Worm (Caenorhabditis elegans) whole organism, early embryonic: ENCODE data around the gene glct-6.

Source experiments
- B0310.2 ChIP-seq: sonication (generic microtip); optimal IDR thresholded peaks from 2 replicates; lab custom pipeline; 2016; ENCODE audit warnings: mild to moderate bottlenecking, missing genetic modification characterization, missing compliant biosample characterization
- F13C5.2 ChIP-seq: sonication (generic microtip); optimal IDR thresholded peaks from 2 replicates; lab custom pipeline; 2017; ENCODE audit warnings: mild to moderate bottlenecking, missing genetic modification characterization, inconsistent platforms, missing compliant biosample characterization
- aly-1 ChIP-seq: sonication (generic microtip); optimal IDR thresholded peaks from 2 replicates; lab custom pipeline; 2016; ENCODE audit warnings: missing genetic modification characterization, missing compliant biosample characterization
- ama-1 ChIP-seq: fragments of 150-350 bp; optimal IDR thresholded peaks from 2 replicates; lab custom pipeline; 2014
- ceh-13 ChIP-seq: fragments of 200-800 bp; sonication (Bioruptor generic); optimal IDR thresholded peaks from 2 replicates; lab custom pipeline; 2018; ENCODE audit warnings: mild to moderate bottlenecking, missing genetic modification characterization, missing compliant biosample characterization
- ceh-36 ChIP-seq: sonication (generic microtip); optimal IDR thresholded peaks from 2 replicates; lab custom pipeline; 2016; ENCODE audit warnings: missing genetic modification characterization, inconsistent platforms, missing compliant biosample characterization
- ets-7 ChIP-seq: sonication (generic microtip); optimal IDR thresholded peaks from 2 replicates; lab custom pipeline; 2016; ENCODE audit warnings: missing genotype, missing genetic modification characterization, missing compliant biosample characterization
- flt-1 ChIP-seq: fragments of 200-800 bp; sonication (Bioruptor generic); IDR thresholded peaks from 2 replicates; pipeline ENCODE4 v1.3.6; 2022; ENCODE audit warnings: missing genetic modification characterization, missing compliant biosample characterization
- hmbx-1 ChIP-seq: sonication (generic microtip); optimal IDR thresholded peaks from 2 replicates; lab custom pipeline; 2016; ENCODE audit warnings: mild to moderate bottlenecking, missing genetic modification characterization, missing compliant biosample characterization
- hmg-4 ChIP-seq: fragments of 200-800 bp; sonication (Bioruptor generic); optimal IDR thresholded peaks from 2 replicates; lab custom pipeline; 2018; ENCODE audit warnings: mild to moderate bottlenecking, missing genetic modification characterization, missing compliant biosample characterization
- hnd-1 ChIP-seq: sonication (generic microtip); optimal IDR thresholded peaks from 2 replicates; lab custom pipeline; 2016; ENCODE audit warnings: missing genetic modification characterization, missing compliant biosample characterization
- pes-1 ChIP-seq: fragments of 200-800 bp; sonication (Bioruptor generic); IDR thresholded peaks from 2 replicates; pipeline ENCODE4 v1.3.6; 2022; ENCODE audit warnings: missing genetic modification reagents, missing genetic modification characterization, missing compliant biosample characterization
- scrt-1 ChIP-seq: fragments of 200-800 bp; sonication (Bioruptor generic); IDR thresholded peaks from 2 replicates; pipeline ENCODE4 v1.3.6; 2022; ENCODE audit warnings: missing genetic modification characterization, missing compliant biosample characterization
- sea-1 ChIP-seq: fragments of 200-800 bp; sonication (Bioruptor generic); conservative IDR thresholded peaks from 2 replicates; pipeline ENCODE4 v1.3.6; 2022; ENCODE audit warnings: missing genetic modification characterization, missing compliant biosample characterization
- tbx-11 ChIP-seq: fragments of 200-800 bp; sonication (Bioruptor generic); IDR thresholded peaks from 2 replicates; pipeline ENCODE4 v1.3.6; 2022; ENCODE audit warnings: missing genetic modification characterization, missing compliant biosample characterization
- tbx-37 ChIP-seq: fragments of 200-800 bp; sonication (Bioruptor generic); conservative IDR thresholded peaks from 2 replicates; pipeline ENCODE4 v1.3.6; 2022; ENCODE audit warnings: missing genetic modification reagents, missing genetic modification characterization, missing compliant biosample characterization
- tra-4 ChIP-seq: sonication (generic microtip); optimal IDR thresholded peaks from 2 replicates; lab custom pipeline; 2017; ENCODE audit warnings: missing genetic modification characterization, missing compliant biosample characterization

The glct-6 gene

DNA sequence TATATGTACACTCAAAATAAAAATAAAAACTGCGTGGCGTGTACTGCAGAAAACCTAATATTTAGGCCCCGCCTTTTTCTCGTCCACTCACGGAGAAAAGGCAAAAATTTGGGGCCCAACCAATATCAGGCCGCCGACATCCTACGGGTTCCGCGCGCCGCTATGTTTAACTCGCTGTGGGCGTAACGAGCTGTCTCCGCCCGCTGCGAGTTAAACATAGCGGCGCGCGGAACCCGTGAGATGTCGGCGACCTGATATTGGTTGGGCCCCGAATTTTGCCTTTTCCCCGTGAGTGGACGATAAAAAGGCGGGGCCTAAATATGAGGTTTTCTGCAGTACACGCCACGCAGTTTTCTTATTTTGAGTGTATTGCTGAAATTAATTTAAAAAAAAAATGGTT is 12.8 kb upstream of the glct-6 start:
- peak; percentile 46; the same call in 1 of the 2 replicates for TF ChIP-seq pes-1 (GFP tag; lab: Robert Waterston, UW)

ce11 chrIV:3774160-3774559 is 9.8 kb upstream of the glct-6 start:
- no peak for TF ChIP-seq tbx-11 (GFP tag; lab: Robert Waterston, UW)
- no peak for TF ChIP-seq ceh-13 (GFP tag; lab: Kevin White, UChicago)
- no peak for TF ChIP-seq pes-1 (GFP tag; lab: Robert Waterston, UW)
- TF ChIP-seq hmbx-1 (tag; lab: Kevin White, UChicago) = no peak
- no peak for TF ChIP-seq tra-4 (tag; lab: Kevin White, UChicago)
- TF ChIP-seq ceh-36 = no peak
- no peak for TF ChIP-seq hmg-4 (GFP tag; lab: Kevin White, UChicago)
- TF ChIP-seq scrt-1 (GFP tag; lab: Robert Waterston, UW) = no peak
- TF ChIP-seq ets-7 (tag; lab: Kevin White, UChicago) = no peak
- TF ChIP-seq ama-1 (lab: Kevin White, UChicago) = no peak
- TF ChIP-seq tbx-37 (GFP tag; lab: Robert Waterston, UW) = no peak
- TF ChIP-seq B0310.2 (tag; lab: Kevin White, UChicago) = no peak
- TF ChIP-seq flt-1 (GFP tag; lab: Robert Waterston, UW) = no peak
- no peak for TF ChIP-seq F13C5.2 (tag; lab: Kevin White, UChicago)
- no peak for TF ChIP-seq aly-1 (tag; lab: Kevin White, UChicago)
- TF ChIP-seq sea-1 (GFP tag; lab: Robert Waterston, UW) = no peak
- no peak for TF ChIP-seq hnd-1

ce11 chrIV:3781539-3781938 is 2.5 kb upstream of the glct-6 start:
- TF ChIP-seq ceh-36 (no peak), hnd-1 (no peak), tbx-37 (GFP tag; lab: Robert Waterston, UW) (no peak), tra-4 (tag; lab: Kevin White, UChicago) (no peak), flt-1 (GFP tag; lab: Robert Waterston, UW) (no peak), tbx-11 (GFP tag; lab: Robert Waterston, UW) (no peak), scrt-1 (GFP tag; lab: Robert Waterston, UW) (no peak), hmg-4 (GFP tag; lab: Kevin White, UChicago) (no peak), sea-1 (GFP tag; lab: Robert Waterston, UW) (no peak)

DNA sequence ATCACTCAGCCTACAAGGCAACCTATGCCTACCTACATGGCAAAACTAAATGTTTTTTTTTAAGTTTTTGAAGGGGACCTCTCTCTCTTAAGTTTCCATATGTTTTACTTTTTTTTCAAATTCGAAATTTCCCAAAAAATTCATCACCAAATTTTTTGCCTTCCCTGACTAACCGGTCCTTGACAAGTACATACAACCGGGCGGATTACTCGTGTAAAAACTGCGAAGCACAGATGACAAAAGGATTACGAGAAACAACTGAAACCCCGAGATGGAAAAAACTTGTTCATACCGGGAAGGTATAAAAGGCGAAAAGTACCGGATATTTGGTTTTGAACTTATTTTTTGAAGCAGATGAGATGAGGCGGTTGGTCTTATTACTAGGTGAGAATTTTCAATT is 10.4 kb downstream of the glct-6 start, which contains the start of gene K09B3.1:
Gene K09B3.1, plus strand, starts transcription at position 301 of the 400 bp plus-strand sequence.
- TF ChIP-seq tbx-11 (GFP tag; lab: Robert Waterston, UW) (no peak), hnd-1 (no peak), tra-4 (tag; lab: Kevin White, UChicago) (no peak), hmbx-1 (tag; lab: Kevin White, UChicago) (no peak), ets-7 (tag; lab: Kevin White, UChicago) (no peak), scrt-1 (GFP tag; lab: Robert Waterston, UW) (no peak), ceh-13 (GFP tag; lab: Kevin White, UChicago) (no peak), B0310.2 (tag; lab: Kevin White, UChicago) (no peak), ceh-36 (no peak), F13C5.2 (tag; lab: Kevin White, UChicago) (no peak), aly-1 (tag; lab: Kevin White, UChicago) (no peak), pes-1 (GFP tag; lab: Robert Waterston, UW) (no peak), tbx-37 (GFP tag; lab: Robert Waterston, UW) (no peak), hmg-4 (GFP tag; lab: Kevin White, UChicago) (no peak), sea-1 (GFP tag; lab: Robert Waterston, UW) (no peak)

DNA sequence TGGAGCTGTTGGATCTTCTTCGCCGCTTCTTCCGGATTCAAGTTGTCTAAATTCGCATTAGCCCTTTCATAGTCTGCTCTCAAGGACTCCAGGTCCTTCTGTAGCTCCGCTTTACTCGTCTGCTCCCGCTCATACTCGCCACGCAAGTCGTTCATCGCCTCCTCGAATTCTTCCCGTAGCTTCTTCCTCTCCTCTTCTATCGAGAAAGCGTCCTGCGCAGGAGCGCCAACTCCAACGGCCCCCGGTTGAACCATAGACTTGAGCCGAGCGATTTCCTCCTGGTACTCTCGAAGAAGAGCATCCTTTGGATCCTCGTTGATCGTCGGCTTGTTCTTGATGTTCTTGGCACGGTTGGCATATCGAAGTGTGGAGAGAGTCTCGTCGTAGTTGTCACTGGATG is 13.4 kb downstream of the glct-6 start:
- TF ChIP-seq tbx-37 (GFP tag; lab: Robert Waterston, UW) (no peak), ets-7 (tag; lab: Kevin White, UChicago) (no peak), ama-1 (lab: Kevin White, UChicago) (no peak), tbx-11 (GFP tag; lab: Robert Waterston, UW) (no peak), tra-4 (tag; lab: Kevin White, UChicago) (no peak), ceh-13 (GFP tag; lab: Kevin White, UChicago) (no peak), hnd-1 (no peak), flt-1 (GFP tag; lab: Robert Waterston, UW) (no peak)

- TF ChIP-seq tbx-11 (GFP tag; lab: Robert Waterston, UW) (no peak), ets-7 (tag; lab: Kevin White, UChicago) (no peak), ceh-13 (GFP tag; lab: Kevin White, UChicago) (no peak), tbx-37 (GFP tag; lab: Robert Waterston, UW) (no peak), tra-4 (tag; lab: Kevin White, UChicago) (no peak), hnd-1 (no peak), hmg-4 (GFP tag; lab: Kevin White, UChicago) (no peak), ceh-36 (no peak), hmbx-1 (tag; lab: Kevin White, UChicago) (no peak), scrt-1 (GFP tag; lab: Robert Waterston, UW) (no peak), B0310.2 (tag; lab: Kevin White, UChicago) (no peak), sea-1 (GFP tag; lab: Robert Waterston, UW) (no peak), aly-1 (tag; lab: Kevin White, UChicago) (no peak), flt-1 (GFP tag; lab: Robert Waterston, UW) (no peak)
Measured at ce11 chrIV:3800952-3801351, 16.9 kb downstream of the glct-6 start, which contains the start of gene osm-3. Gene osm-3 (minus strand): TSS chrIV:3801052.

- TF ChIP-seq tbx-37 (GFP tag; lab: Robert Waterston, UW) (peak; percentile 63; the same call in 1 of the 2 replicates), ceh-13 (GFP tag; lab: Kevin White, UChicago) (no peak), pes-1 (GFP tag; lab: Robert Waterston, UW) (peak; percentile 50; the same call in 1 of the 2 replicates)
Measured at ce11 chrIV:3803252-3803651, 19.2 kb downstream of the glct-6 start, which contains the start of the genes algn-14 and M02B7.2. Gene algn-14 (minus strand): TSS chrIV:3803426. Gene M02B7.2 (plus strand): TSS chrIV:3803581.
